Worm (Caenorhabditis elegans) whole organism, L1 larva: ENCODE results near the gene evl-18.
A peak's percentile ranks its signal among the peaks of the same experiment; 100 is the strongest.

Experiments used
- C34B4.2 ChIP-seq: sonication (generic microtip); optimal IDR thresholded peaks from 2 replicates; lab custom pipeline; 2017; ENCODE audit warnings: mild to moderate bottlenecking, missing genetic modification characterization, missing compliant biosample characterization
- F16B12.6 ChIP-seq: fragments of 150-350 bp; optimal IDR thresholded peaks from 2 replicates; lab custom pipeline; 2014; ENCODE audit warnings: missing biosample characterization, missing genetic modification characterization
- aha-1 ChIP-seq: fragments of 150-350 bp; optimal IDR thresholded peaks from 2 replicates; lab custom pipeline; 2014; ENCODE audit warnings: missing biosample characterization, missing genetic modification characterization
- ama-1 ChIP-seq: fragments of 150-350 bp; optimal IDR thresholded peaks from 2 replicates; lab custom pipeline; 2014
- blmp-1 ChIP-seq: fragments of 150-350 bp; optimal IDR thresholded peaks from 2 replicates; lab custom pipeline; 2014; ENCODE audit warnings: missing biosample characterization, missing genetic modification characterization
- ceh-8 ChIP-seq: fragments of 200-800 bp; sonication (Bioruptor generic); optimal IDR thresholded peaks from 2 replicates; lab custom pipeline; 2018; ENCODE audit warnings: mild to moderate bottlenecking, missing genetic modification characterization, moderate library complexity, missing compliant biosample characterization
- ceh-82 ChIP-seq, 3 experiments: fragments of 150-350 bp in 1 of 3; sonication (generic microtip) in 2 of 3; optimal IDR thresholded peaks; 2 replicates each; lab custom pipeline; 2014 to 2017; ENCODE audit warnings: missing biosample characterization in 3 of 3, missing genetic modification characterization in 3 of 3
- ces-1 ChIP-seq: fragments of 150-350 bp; optimal IDR thresholded peaks from 2 replicates; lab custom pipeline; 2014; ENCODE audit warnings: missing biosample characterization, missing genetic modification reagents, missing genetic modification characterization
- dpl-1 ChIP-seq, 3 experiments: fragments of 150-350 bp in 2 of 3; sonication (generic microtip) in 1 of 3; optimal IDR thresholded peaks; 2 replicates each; lab custom pipeline; 2014 to 2017; ENCODE audit warnings: missing biosample characterization in 3 of 3, missing genetic modification characterization in 3 of 3, missing genetic modification reagents in 3 of 3
- efl-1 ChIP-seq, 4 experiments: fragments of 150-350 bp; optimal IDR thresholded peaks in 3 of 4; peaks in 1 of 4; 1 replicate in 1 of 4; 2 replicates in 3 of 4; lab custom pipeline; 2014; ENCODE audit warnings: missing biosample characterization in 2 of 4, missing genetic modification characterization in 2 of 4, missing genetic modification reagents in 2 of 4
- elt-2 ChIP-seq: sonication (generic microtip); optimal IDR thresholded peaks from 2 replicates; lab custom pipeline; 2016; ENCODE audit warnings: missing genetic modification characterization, mild to moderate bottlenecking, inconsistent platforms, missing compliant biosample characterization, missing genetic modification reagents
- ets-5 ChIP-seq: fragments of 200-800 bp; sonication (Bioruptor generic); IDR thresholded peaks from 2 replicates; pipeline ENCODE4 v1.3.6; 2022; ENCODE audit warnings: missing genetic modification characterization, missing compliant biosample characterization
- fkh-4 ChIP-seq: sonication (generic microtip); optimal IDR thresholded peaks from 2 replicates; lab custom pipeline; 2016; ENCODE audit warnings: missing compliant biosample characterization, missing genetic modification characterization, borderline replicate concordance
- fkh-8 ChIP-seq: sonication (generic microtip); optimal IDR thresholded peaks from 2 replicates; lab custom pipeline; 2016; ENCODE audit warnings: mild to moderate bottlenecking, missing genetic modification characterization, missing compliant biosample characterization
- fos-1 ChIP-seq: fragments of 150-350 bp; optimal IDR thresholded peaks from 2 replicates; lab custom pipeline; 2014; ENCODE audit warnings: missing biosample characterization, missing genetic modification characterization
- grh-1 ChIP-seq: fragments of 200-800 bp; sonication (Bioruptor generic); IDR thresholded peaks from 2 replicates; pipeline ENCODE4 v1.3.6; 2022; ENCODE audit warnings: missing genetic modification reagents, missing genetic modification characterization, missing compliant biosample characterization
- hpl-2 ChIP-seq: fragments of 150-350 bp; optimal IDR thresholded peaks from 2 replicates; lab custom pipeline; 2014; ENCODE audit warnings: missing biosample characterization, missing genetic modification reagents, missing genetic modification characterization
- irx-1 ChIP-seq: sonication (generic microtip); optimal IDR thresholded peaks from 2 replicates; lab custom pipeline; 2016; ENCODE audit warnings: missing genetic modification characterization, missing compliant biosample characterization
- isw-1 ChIP-seq: fragments of 200-800 bp; sonication (Bioruptor generic); IDR thresholded peaks from 2 replicates; pipeline ENCODE4 v1.3.6; 2022; ENCODE audit warnings: missing genetic modification characterization, missing compliant biosample characterization
- lin-14 ChIP-seq: fragments of 200-800 bp; sonication (Bioruptor generic); optimal IDR thresholded peaks from 2 replicates; lab custom pipeline; 2018; ENCODE audit warnings: mild to moderate bottlenecking, missing genetic modification characterization, moderate library complexity, missing compliant biosample characterization
- lin-35 ChIP-seq, 2 experiments: fragments of 150-350 bp; optimal IDR thresholded peaks; 2 replicates each; lab custom pipeline; 2014; ENCODE audit warnings: missing biosample characterization in 2 of 2, missing genetic modification characterization in 2 of 2, missing genetic modification reagents in 2 of 2
- lin-39 ChIP-seq: fragments of 150-350 bp; optimal IDR thresholded peaks from 2 replicates; lab custom pipeline; 2014; ENCODE audit warnings: missing biosample characterization, missing genetic modification reagents, missing genetic modification characterization
- lir-3 ChIP-seq: sonication (generic microtip); optimal IDR thresholded peaks from 2 replicates; lab custom pipeline; 2016; ENCODE audit warnings: mild to moderate bottlenecking, missing genetic modification characterization, moderate library complexity, missing compliant biosample characterization; ENCODE audit not compliant: poor library complexity
- lsy-2 ChIP-seq, 2 experiments: fragments of 150-350 bp; optimal IDR thresholded peaks; 2 replicates each; lab custom pipeline; 2014; ENCODE audit warnings: missing biosample characterization in 2 of 2, missing genetic modification characterization in 2 of 2
- mdl-1 ChIP-seq, 2 experiments: fragments of 150-350 bp; optimal IDR thresholded peaks; 2 replicates each; lab custom pipeline; 2014 to 2017; ENCODE audit warnings: missing biosample characterization in 2 of 2, missing genetic modification characterization in 2 of 2, inconsistent platforms in 1 of 2
- mep-1 ChIP-seq: fragments of 150-350 bp; optimal IDR thresholded peaks from 2 replicates; lab custom pipeline; 2014; ENCODE audit warnings: missing biosample characterization, missing genetic modification characterization
- nhr-11 ChIP-seq: fragments of 150-350 bp; optimal IDR thresholded peaks from 2 replicates; lab custom pipeline; 2014; ENCODE audit warnings: missing biosample characterization, missing genetic modification characterization
- nhr-20 ChIP-seq: sonication (generic microtip); optimal IDR thresholded peaks from 2 replicates; lab custom pipeline; 2016; ENCODE audit warnings: mild to moderate bottlenecking, missing genetic modification characterization, missing compliant biosample characterization
- nhr-47 ChIP-seq: sonication (generic microtip); optimal IDR thresholded peaks from 2 replicates; lab custom pipeline; 2016; ENCODE audit warnings: mild to moderate bottlenecking, missing genetic modification characterization, moderate library complexity, missing compliant biosample characterization
- nhr-71 ChIP-seq: sonication (generic microtip); optimal IDR thresholded peaks from 2 replicates; lab custom pipeline; 2016; ENCODE audit warnings: mild to moderate bottlenecking, missing genetic modification characterization, moderate library complexity, missing compliant biosample characterization
- nhr-77 ChIP-seq: fragments of 150-350 bp; optimal IDR thresholded peaks from 2 replicates; lab custom pipeline; 2014; ENCODE audit warnings: missing biosample characterization, missing genetic modification characterization
- nhr-85 ChIP-seq: sonication (generic microtip); peaks from one replicate; lab custom pipeline; 2016; ENCODE audit warnings: missing genetic modification characterization, inconsistent platforms, missing compliant biosample characterization
- nhr-90 ChIP-seq: sonication (generic microtip); optimal IDR thresholded peaks from 2 replicates; lab custom pipeline; 2016; ENCODE audit warnings: mild to moderate bottlenecking, missing genetic modification characterization, missing compliant biosample characterization; ENCODE audit not compliant: poor library complexity
- pqm-1 ChIP-seq: sonication (generic microtip); optimal IDR thresholded peaks from 3 replicates; lab custom pipeline; 2017; ENCODE audit warnings: missing biosample characterization, missing genetic modification characterization
- rnt-1 ChIP-seq: sonication (generic microtip); optimal IDR thresholded peaks from 2 replicates; lab custom pipeline; 2016; ENCODE audit warnings: mild to moderate bottlenecking, missing genetic modification characterization, moderate library complexity, missing compliant biosample characterization
- snu-23 ChIP-seq: sonication (generic microtip); optimal IDR thresholded peaks from 2 replicates; lab custom pipeline; 2016; ENCODE audit warnings: missing genetic modification characterization, missing compliant biosample characterization
- swsn-7 ChIP-seq: sonication (generic microtip); optimal IDR thresholded peaks from 2 replicates; lab custom pipeline; 2016; ENCODE audit warnings: missing genetic modification characterization, missing compliant biosample characterization
- unc-130 ChIP-seq: fragments of 150-350 bp; optimal IDR thresholded peaks from 2 replicates; lab custom pipeline; 2017; ENCODE audit warnings: missing biosample characterization, missing genetic modification characterization, inconsistent platforms
- unc-30 ChIP-seq: sonication (generic microtip); optimal IDR thresholded peaks from 2 replicates; lab custom pipeline; 2017; ENCODE audit warnings: missing biosample characterization, missing genetic modification characterization
- vab-15 ChIP-seq: sonication (generic microtip); optimal IDR thresholded peaks from 2 replicates; lab custom pipeline; 2017; ENCODE audit warnings: missing genotype, mild to moderate bottlenecking, missing genetic modification characterization, missing compliant biosample characterization
- xbp-1 ChIP-seq: sonication (generic microtip); optimal IDR thresholded peaks from 2 replicates; lab custom pipeline; 2016; ENCODE audit warnings: missing genetic modification characterization, missing compliant biosample characterization
- zag-1 ChIP-seq: fragments of 150-350 bp; optimal IDR thresholded peaks from 2 replicates; lab custom pipeline; 2014; ENCODE audit warnings: missing biosample characterization, missing genetic modification characterization
- zip-4 ChIP-seq: fragments of 200-800 bp; sonication (Bioruptor generic); optimal IDR thresholded peaks from 2 replicates; lab custom pipeline; 2018; ENCODE audit warnings: mild to moderate bottlenecking, missing genetic modification characterization, moderate library complexity, missing compliant biosample characterization

evl-18 gene

DNA sequence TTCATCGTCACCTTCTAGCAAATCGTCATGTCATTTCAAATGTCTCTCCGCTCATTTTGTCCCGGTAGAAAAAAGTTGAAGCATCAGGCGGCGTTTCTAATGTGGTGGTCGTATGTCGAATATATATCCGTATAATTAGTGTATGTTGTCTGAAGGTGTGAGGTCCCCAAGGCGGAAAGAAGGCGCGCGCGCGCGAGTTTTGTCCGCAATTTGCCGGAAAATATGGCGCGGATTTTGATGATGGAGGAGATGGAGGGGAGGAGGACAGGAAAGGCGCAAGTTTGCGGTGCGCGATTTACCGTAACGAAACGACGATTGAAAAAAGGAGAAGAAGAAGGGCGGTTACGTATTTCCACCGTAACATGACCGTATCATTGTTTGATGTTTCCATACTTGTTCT, 7.3 kb upstream of the evl-18 start:
- TF ChIP-seq lsy-2 (tag; optimal IDR thresholded peaks at IDR 0.05; lab: Kevin White, UChicago), result no peak
- TF ChIP-seq, all 84 proteins: peak for 0

- TF ChIP-seq C34B4.2 (tag; lab: Kevin White, UChicago) (no peak), nhr-11 (tag; lab: Kevin White, UChicago) (no peak), mep-1 (tag; lab: Kevin White, UChicago) (no peak), grh-1 (GFP tag; lab: Robert Waterston, UW) (no peak), elt-2 (tag; lab: Kevin White, UChicago) (no peak), ceh-8 (GFP tag; lab: Kevin White, UChicago) (no peak), irx-1 (tag; lab: Kevin White, UChicago) (no peak), rnt-1 (tag; lab: Kevin White, UChicago) (no peak), fkh-4 (tag; lab: Kevin White, UChicago) (no peak), aha-1 (no peak), swsn-7 (tag; lab: Kevin White, UChicago) (no peak), mdl-1 (tag; optimal IDR thresholded peaks at IDR 0.05; lab: Kevin White, UChicago) (no peak), nhr-47 (tag; lab: Kevin White, UChicago) (no peak), zag-1 (tag; lab: Kevin White, UChicago) (no peak), ceh-82 (tag; optimal IDR thresholded peaks at IDR 0.05; lab: Kevin White, UChicago) (no peak), nhr-77 (no peak), vab-15 (no peak), nhr-90 (no peak)
- TF ChIP-seq, all 84 proteins: peak for 0
Measured at ce11 chrIII:3738331-3738730, 3.5 kb upstream of the evl-18 start.

DNA sequence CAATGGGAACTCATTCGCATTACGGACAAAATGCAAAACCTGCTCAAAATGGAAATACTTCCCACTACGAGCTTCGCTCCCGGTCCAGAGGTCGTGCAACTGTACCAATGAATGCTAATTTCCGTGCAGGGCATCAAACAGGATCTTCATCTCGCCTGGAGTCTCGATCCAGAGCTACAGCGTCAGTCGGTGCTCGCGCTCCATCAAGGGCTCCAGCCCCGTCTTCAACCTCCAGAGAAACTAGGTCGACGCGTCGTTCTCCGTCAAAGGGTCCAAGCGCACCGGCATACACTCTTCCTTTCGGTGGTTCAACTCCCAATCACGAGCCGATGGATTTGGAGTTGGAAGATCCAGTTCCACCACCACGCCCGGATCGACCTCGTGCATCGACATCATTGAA, 2.9 kb upstream of the evl-18 start:
- TF ChIP-seq fos-1 (no peak), efl-1 (optimal IDR thresholded peaks at IDR 0.05; lab: Kevin White, UChicago) (no peak), efl-1 (GFP tag; optimal IDR thresholded peaks at IDR 0.05 in 1 of 2; lab: Kevin White, UChicago) (peak in 1 of 2 experiments; percentile 35)

ce11 chrIII:3736302-3736701, 1.5 kb upstream of the evl-18 start, which contains the start of gene F34D10.4:
Gene F34D10.4 (plus strand): TSS chrIII:3736602.
- no peak for TF ChIP-seq lin-39 (tag; lab: Kevin White, UChicago)
- TF ChIP-seq hpl-2 (GFP tag; lab: Kevin White, UChicago), result peak; percentile 30

ce11 chrIII:3735509-3736255, 843 bp upstream of the evl-18 start:
- TF ChIP-seq blmp-1 (tag; lab: Kevin White, UChicago) (peak; percentile 27), fkh-8 (peak; percentile 33), F16B12.6 (no peak), ceh-8 (GFP tag; lab: Kevin White, UChicago) (peak; percentile 11), efl-1 (optimal IDR thresholded peaks at IDR 0.05; lab: Kevin White, UChicago) (peak; percentile 43 to 58), efl-1 (GFP tag; optimal IDR thresholded peaks at IDR 0.05 in 1 of 2; lab: Kevin White, UChicago) (peak in 1 of 2 experiments; percentile 75), elt-2 (tag; lab: Kevin White, UChicago) (no peak), fos-1 (no peak), ces-1 (GFP tag; lab: Kevin White, UChicago) (no peak), ets-5 (GFP tag; lab: Robert Waterston, UW) (no peak), pqm-1 (no peak), nhr-47 (tag; lab: Kevin White, UChicago) (no peak), isw-1 (GFP tag; lab: Robert Waterston, UW) (no peak), nhr-20 (tag; lab: Kevin White, UChicago) (peak; percentile 4), nhr-71 (tag; lab: Kevin White, UChicago) (peak; percentile 58), lin-14 (GFP tag; lab: Kevin White, UChicago) (peak; percentile 76), nhr-85 (peak; percentile 55), ama-1 (lab: Kevin White, UChicago) (peak; percentile 74), snu-23 (GFP tag; lab: Kevin White, UChicago) (peak; percentile 35), lir-3 (no peak), unc-130 (tag; lab: Kevin White, UChicago) (peak; percentile 1), unc-30 (tag; lab: Kevin White, UChicago) (no peak), dpl-1 (GFP tag; optimal IDR thresholded peaks at IDR 0.05; lab: Kevin White, UChicago) (peak in 1 of 3 experiments; percentile 39), xbp-1 (tag; lab: Kevin White, UChicago) (peak; percentile 18), lin-35 (GFP tag; optimal IDR thresholded peaks at IDR 0.05; lab: Kevin White, UChicago) (no peak), zip-4 (GFP tag; lab: Kevin White, UChicago) (no peak), rnt-1 (tag; lab: Kevin White, UChicago) (peak; percentile 43)
